Fruit fly (Drosophila melanogaster) whole organism, adult: Measurements from ENCODE around the gene cDIP.

Experiments
- CG11617 ChIP-seq: fragments of 200-800 bp; sonication (Bioruptor generic); optimal IDR thresholded peaks from 2 replicates; lab custom pipeline; 2017; ENCODE audit warnings: mild to moderate bottlenecking, missing biosample characterization, missing genetic modification reagents, missing genetic modification characterization
- CG5204 ChIP-seq: fragments of 200-800 bp; sonication (Bioruptor generic); optimal IDR thresholded peaks from 2 replicates; lab custom pipeline; 2016; ENCODE audit warnings: missing biosample characterization, missing genetic modification characterization
- bab1 ChIP-seq: fragments of 200-800 bp; sonication (Bioruptor generic); optimal IDR thresholded peaks from 3 replicates; lab custom pipeline; 2019; ENCODE audit warnings: missing biosample characterization, mild to moderate bottlenecking, missing genetic modification characterization, moderate library complexity
- kay ChIP-seq: fragments of 200-800 bp; sonication (Bioruptor generic); peaks from one replicate; lab custom pipeline; 2016; ENCODE audit warnings: missing biosample characterization, missing genetic modification characterization, borderline replicate concordance

dm6 chr3R:21140458-21140857 is 20.4 kb downstream of the cDIP start, which contains the start of gene SNF4Agamma:
- TF ChIP-seq bab1 (GFP tag; lab: Kevin White, UChicago): peak; percentile 43
- peak; percentile 20 for TF ChIP-seq CG11617 (GFP tag; lab: Kevin White, UChicago)
- no peak for TF ChIP-seq kay
- no peak for TF ChIP-seq CG5204 (GFP tag; lab: Kevin White, UChicago)
